Worm (Caenorhabditis elegans) whole organism, young adult: Measurements from ENCODE around the gene lmd-3.

Experiments used
- B0035.1 ChIP-seq: sonication (generic microtip); optimal IDR thresholded peaks from 2 replicates; lab custom pipeline; 2016; ENCODE audit warnings: missing genetic modification characterization, mild to moderate bottlenecking, missing compliant biosample characterization, missing genotype, missing genetic modification reagents
- F33H1.4 ChIP-seq: fragments of 200-800 bp; sonication (Bioruptor generic); IDR thresholded peaks from 2 replicates; pipeline ENCODE4 v1.3.6; 2022; ENCODE audit warnings: missing genetic modification reagents, missing genetic modification characterization, missing compliant biosample characterization
- F49E8.2 ChIP-seq: sonication (generic microtip); optimal IDR thresholded peaks from 3 replicates; lab custom pipeline; 2017; ENCODE audit warnings: missing genetic modification characterization, mild to moderate bottlenecking, missing compliant biosample characterization, antibody characterized with exemption, moderate library complexity; ENCODE audit not compliant: insufficient read depth
- F55B11.4 ChIP-seq: sonication (generic microtip); optimal IDR thresholded peaks from 2 replicates; lab custom pipeline; 2016; ENCODE audit warnings: missing compliant biosample characterization, missing genetic modification characterization, borderline replicate concordance; ENCODE audit not compliant: insufficient read depth
- F57A8.1 ChIP-seq: fragments of 200-800 bp; sonication (Bioruptor generic); optimal IDR thresholded peaks from 2 replicates; lab custom pipeline; 2018; ENCODE audit warnings: mild to moderate bottlenecking, missing genetic modification characterization, moderate library complexity, missing compliant biosample characterization
- ama-1 ChIP-seq, 3 experiments: fragments of 150-350 bp in 1 of 3; sonication (generic microtip) in 2 of 3; optimal IDR thresholded peaks; 2 replicates each; lab custom pipeline; 2014 to 2018; ENCODE audit warnings: missing biosample characterization in 2 of 3, missing genetic modification characterization in 2 of 3, missing genetic modification reagents in 2 of 3
- atf-7 ChIP-seq: sonication (generic microtip); optimal IDR thresholded peaks from 2 replicates; lab custom pipeline; 2017; ENCODE audit warnings: mild to moderate bottlenecking, missing genetic modification characterization, missing compliant biosample characterization
- cebp-1 ChIP-seq, 2 experiments: fragments of 200-800 bp in 1 of 2; sonication (Bioruptor generic) in 1 of 2; sonication (generic microtip) in 1 of 2; IDR thresholded peaks in 1 of 2; optimal IDR thresholded peaks in 1 of 2; 2 replicates each; pipeline versions ENCODE4 v1.3.6 to Lab custom; 2017 to 2022; ENCODE audit warnings: missing compliant biosample characterization in 2 of 2, missing genetic modification characterization in 2 of 2, mild to moderate bottlenecking in 1 of 2, missing genetic modification reagents in 1 of 2, moderate library complexity in 1 of 2
- chd-7 ChIP-seq: sonication (generic microtip); optimal IDR thresholded peaks from 2 replicates; lab custom pipeline; 2016; ENCODE audit warnings: mild to moderate bottlenecking, missing genetic modification characterization, moderate library complexity, missing compliant biosample characterization
- ets-4 ChIP-seq: fragments of 200-800 bp; sonication (Bioruptor generic); optimal IDR thresholded peaks from 2 replicates; lab custom pipeline; 2018; ENCODE audit warnings: mild to moderate bottlenecking, missing genetic modification characterization, missing compliant biosample characterization
- hmg-1.2 ChIP-seq: fragments of 200-800 bp; sonication (Bioruptor generic); IDR thresholded peaks from 2 replicates; pipeline ENCODE4 v1.3.6; 2022; ENCODE audit warnings: missing genetic modification reagents, missing genetic modification characterization, missing compliant biosample characterization
- hsf-1 ChIP-seq: fragments of 200-800 bp; sonication (Bioruptor generic); IDR thresholded peaks from 2 replicates; pipeline ENCODE4 v1.3.6; 2022; ENCODE audit warnings: missing genetic modification reagents, missing genetic modification characterization, missing compliant biosample characterization
- lin-26 ChIP-seq: fragments of 200-800 bp; sonication (Bioruptor generic); IDR thresholded peaks from 2 replicates; pipeline ENCODE4 v1.3.6; 2022; ENCODE audit warnings: missing genetic modification reagents, missing genetic modification characterization, missing compliant biosample characterization
- lin-54 ChIP-seq: fragments of 200-800 bp; sonication (Bioruptor generic); optimal IDR thresholded peaks from 2 replicates; lab custom pipeline; 2018; ENCODE audit warnings: mild to moderate bottlenecking, missing genetic modification characterization, missing compliant biosample characterization
- lsl-1 ChIP-seq: fragments of 200-800 bp; sonication (Bioruptor generic); optimal IDR thresholded peaks from 2 replicates; lab custom pipeline; 2018; ENCODE audit warnings: mild to moderate bottlenecking, missing genetic modification characterization, moderate library complexity, missing compliant biosample characterization
- lsy-27 ChIP-seq: sonication (generic microtip); optimal IDR thresholded peaks from 2 replicates; lab custom pipeline; 2017; ENCODE audit warnings: missing genetic modification characterization, mild to moderate bottlenecking, missing compliant biosample characterization, antibody characterized with exemption, missing genotype, borderline replicate concordance; ENCODE audit not compliant: insufficient read depth
- madf-6 ChIP-seq: fragments of 200-800 bp; sonication (Bioruptor generic); IDR thresholded peaks from 2 replicates; pipeline ENCODE4 v1.3.6; 2022; ENCODE audit warnings: missing genetic modification reagents, missing genetic modification characterization, missing compliant biosample characterization
- madf-8 ChIP-seq: fragments of 200-800 bp; sonication (Bioruptor generic); conservative IDR thresholded peaks from 2 replicates; pipeline ENCODE4 v1.3.6; 2022; ENCODE audit warnings: missing genetic modification reagents, missing genetic modification characterization, missing compliant biosample characterization
- nhr-80 ChIP-seq: sonication (generic microtip); optimal IDR thresholded peaks from 2 replicates; lab custom pipeline; 2016; ENCODE audit warnings: missing genetic modification characterization, missing compliant biosample characterization
- nhr-90 ChIP-seq: sonication (generic microtip); optimal IDR thresholded peaks from 2 replicates; lab custom pipeline; 2016; ENCODE audit warnings: missing genotype, mild to moderate bottlenecking, missing genetic modification characterization, missing compliant biosample characterization
- pbrm-1 ChIP-seq: fragments of 200-800 bp; sonication (Bioruptor generic); IDR thresholded peaks from 2 replicates; pipeline ENCODE4 v1.3.6; 2022; ENCODE audit warnings: missing genetic modification reagents, missing genetic modification characterization, missing compliant biosample characterization
- pha-4 ChIP-seq: fragments of 150-350 bp; sonication (generic microtip); optimal IDR thresholded peaks from 2 replicates; lab custom pipeline; 2014; ENCODE audit warnings: missing biosample characterization, missing genetic modification reagents, missing genetic modification characterization
- repo-1 ChIP-seq: sonication (generic microtip); optimal IDR thresholded peaks from 2 replicates; lab custom pipeline; 2017; ENCODE audit warnings: mild to moderate bottlenecking, missing genetic modification characterization, missing compliant biosample characterization
- rpc-1 ChIP-seq, 2 experiments: fragments of 150-350 bp in 1 of 2; sonication (generic microtip) in 1 of 2; optimal IDR thresholded peaks; 2 replicates each; lab custom pipeline; 2014 to 2018; ENCODE audit warnings: missing biosample characterization in 1 of 2, missing genetic modification characterization in 1 of 2, missing genetic modification reagents in 1 of 2, missing genotype in 1 of 2
- snpc-1.1 ChIP-seq: sonication (generic microtip); optimal IDR thresholded peaks from 2 replicates; lab custom pipeline; 2017; ENCODE audit warnings: missing genetic modification characterization, mild to moderate bottlenecking, missing compliant biosample characterization, antibody characterized with exemption, moderate library complexity, missing genotype, missing genetic modification reagents; ENCODE audit not compliant: insufficient read depth
- snpc-3.4 ChIP-seq: sonication (generic microtip); optimal IDR thresholded peaks from 2 replicates; lab custom pipeline; 2017; ENCODE audit warnings: missing genetic modification characterization, mild to moderate bottlenecking, missing compliant biosample characterization, antibody characterized with exemption, moderate library complexity, missing genotype, missing genetic modification reagents
- snpc-4 ChIP-seq, 5 experiments: fragments of 150-350 bp in 1 of 5; sonication (generic microtip) in 4 of 5; optimal IDR thresholded peaks; 2 replicates each; lab custom pipeline; 2014 to 2018; ENCODE audit warnings: missing genetic modification characterization in 5 of 5, missing biosample characterization in 3 of 5, antibody characterized with exemption in 2 of 5, mild to moderate bottlenecking in 2 of 5, missing compliant biosample characterization in 2 of 5, missing genotype in 2 of 5, moderate library complexity in 2 of 5, missing genetic modification reagents in 1 of 5
- tbp1 ChIP-seq: fragments of 200-800 bp; sonication (Bioruptor generic); optimal IDR thresholded peaks from 2 replicates; lab custom pipeline; 2018; ENCODE audit warnings: mild to moderate bottlenecking, missing genetic modification characterization, missing compliant biosample characterization
- tbx-9 ChIP-seq: sonication (generic microtip); optimal IDR thresholded peaks from 2 replicates; lab custom pipeline; 2016; ENCODE audit warnings: borderline replicate concordance, missing genetic modification characterization, inconsistent platforms, missing compliant biosample characterization
- unc-62 ChIP-seq: fragments of 150-350 bp; optimal IDR thresholded peaks from 2 replicates; lab custom pipeline; 2014; ENCODE audit warnings: missing biosample characterization, missing genetic modification reagents, missing genetic modification characterization
- xnd-1 ChIP-seq: sonication (generic microtip); optimal IDR thresholded peaks from 2 replicates; lab custom pipeline; 2016; ENCODE audit warnings: missing genotype, missing genetic modification reagents, missing genetic modification characterization, missing compliant biosample characterization
- ztf-22 ChIP-seq: fragments of 200-800 bp; sonication (Bioruptor generic); optimal IDR thresholded peaks from 2 replicates; lab custom pipeline; 2018; ENCODE audit warnings: mild to moderate bottlenecking, missing genetic modification characterization, moderate library complexity, missing compliant biosample characterization
- ztf-28 ChIP-seq: fragments of 200-800 bp; sonication (Bioruptor generic); IDR thresholded peaks from 2 replicates; pipeline ENCODE4 v1.3.6; 2022; ENCODE audit warnings: missing genetic modification reagents, missing genetic modification characterization, missing compliant biosample characterization

The lmd-3 gene

ce11 chrV:8428585-8429414, 15.8 kb downstream of the lmd-3 start:
- no peak for TF ChIP-seq ets-4
- TF ChIP-seq hmg-1.2 (GFP tag; lab: Robert Waterston, UW): peak; percentile 96

DNA sequence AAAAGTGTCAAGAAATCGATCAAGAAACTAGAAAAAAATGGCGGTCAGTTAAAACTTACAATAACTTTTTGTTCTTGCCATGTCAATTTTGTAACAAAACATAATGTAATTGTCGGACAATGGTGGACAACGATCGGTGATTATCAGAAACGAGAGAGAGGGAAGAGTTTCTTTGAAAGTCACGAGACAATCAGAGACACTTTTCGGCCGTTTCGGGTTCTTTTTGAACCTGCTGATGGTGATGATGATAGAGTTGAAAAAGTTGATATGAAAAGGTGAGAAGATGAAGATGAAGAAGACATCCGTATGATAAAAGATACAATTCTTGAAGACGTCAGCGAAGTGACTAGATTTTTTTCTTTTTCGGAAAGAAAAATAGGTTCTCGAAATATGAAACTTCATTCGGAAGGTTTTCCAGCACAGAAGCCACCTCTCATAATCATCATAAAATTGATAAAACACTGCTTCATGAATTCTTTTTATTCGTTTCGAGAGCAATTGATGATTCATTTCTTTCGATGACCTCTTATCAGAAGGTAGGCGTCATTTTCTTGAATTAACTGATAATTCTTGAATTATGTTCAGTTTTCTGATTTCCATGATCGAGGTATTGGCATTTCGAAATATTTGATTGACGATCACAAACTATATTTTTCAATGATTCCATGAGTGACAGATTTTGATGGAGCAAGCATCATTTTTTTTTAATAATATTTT, 17.7 kb downstream of the lmd-3 start:
- no peak for TF ChIP-seq ama-1 (optimal IDR thresholded peaks at IDR 0.05; lab: Kevin White, UChicago)
- no peak for TF ChIP-seq ama-1 (GFP tag; optimal IDR thresholded peaks at IDR 0.05; lab: Kevin White, UChicago)
- peak; percentile 81 for TF ChIP-seq nhr-80 (tag; lab: Kevin White, UChicago)
- no peak for TF ChIP-seq cebp-1 (GFP tag; IDR thresholded peaks at IDR 0.05; lab: Robert Waterston, UW)
- TF ChIP-seq cebp-1 (tag; optimal IDR thresholded peaks at IDR 0.05; lab: Kevin White, UChicago): peak; percentile 53
- no peak for TF ChIP-seq ztf-28 (GFP tag; lab: Robert Waterston, UW)
- TF ChIP-seq snpc-1.1 (tag; lab: Kevin White, UChicago): no peak

ce11 chrV:8426210-8426609, 18.4 kb downstream of the lmd-3 start:
- no peak for TF ChIP-seq tbx-9
- TF ChIP-seq rpc-1 (optimal IDR thresholded peaks at IDR 0.05; lab: Kevin White, UChicago): peak; percentile 25
- no peak for TF ChIP-seq rpc-1 (tag; optimal IDR thresholded peaks at IDR 0.05; lab: Kevin White, UChicago)
- no peak for TF ChIP-seq lsy-27 (tag; lab: Kevin White, UChicago)
- TF ChIP-seq hsf-1 (GFP tag; lab: Robert Waterston, UW): peak; percentile 56; the same call in 1 of the 2 replicates
- TF ChIP-seq hmg-1.2 (GFP tag; lab: Robert Waterston, UW): peak; percentile 38; the same call in 1 of the 2 replicates
- TF ChIP-seq, all 124 proteins: peak for 3

- TF ChIP-seq pha-4 (tag; lab: Kevin White, UChicago) (peak; percentile 55), madf-6 (GFP tag; lab: Robert Waterston, UW) (peak; percentile 84), nhr-80 (tag; lab: Kevin White, UChicago) (peak; percentile 94), nhr-90 (tag; lab: Kevin White, UChicago) (peak; percentile 9), F57A8.1 (no peak), atf-7 (tag; lab: Kevin White, UChicago) (peak; percentile 20), snpc-3.4 (peak; percentile 42), snpc-4 (GFP tag; optimal IDR thresholded peaks at IDR 0.05; lab: Kevin White, UChicago) (no peak), snpc-4 (tag; optimal IDR thresholded peaks at IDR 0.05; lab: Kevin White, UChicago) (peak in 3 of 4 experiments; percentile 42 to 69 (median 65)), madf-8 (GFP tag; lab: Robert Waterston, UW) (peak; percentile 64), lsl-1 (GFP tag; lab: Kevin White, UChicago) (peak; percentile 96), tbp1 (no peak), chd-7 (tag; lab: Kevin White, UChicago) (no peak), F33H1.4 (GFP tag; lab: Robert Waterston, UW) (peak; percentile 86), pbrm-1 (0 out of 2 replicates have a peak, but pooled peaks have one; percentile 8), cebp-1 (GFP tag; IDR thresholded peaks at IDR 0.05; lab: Robert Waterston, UW) (peak; percentile 30; the same call in 1 of the 2 replicates), cebp-1 (tag; optimal IDR thresholded peaks at IDR 0.05; lab: Kevin White, UChicago) (peak; percentile 62), xnd-1 (tag; lab: Kevin White, UChicago) (peak; percentile 79), unc-62 (peak; percentile 65), F49E8.2 (peak; percentile 31), ztf-22 (GFP tag; lab: Kevin White, UChicago) (peak; percentile 32), B0035.1 (tag; lab: Kevin White, UChicago) (no peak), repo-1 (tag; lab: Kevin White, UChicago) (no peak), lin-26 (GFP tag; lab: Robert Waterston, UW) (peak; percentile 48; the same call in 1 of the 2 replicates), lin-54 (peak; percentile 52), F55B11.4 (tag; lab: Kevin White, UChicago) (no peak)
Observed at ce11 chrV:8424840-8425814, 19.5 kb downstream of the lmd-3 start.
